Worm (Caenorhabditis elegans) whole organism, young adult: ENCODE results near the gene C04G6.4.

Source experiments
- B0261.1 ChIP-seq: sonication (generic microtip); optimal IDR thresholded peaks from 2 replicates; lab custom pipeline; 2016; ENCODE audit warnings: mild to moderate bottlenecking, missing genetic modification characterization, moderate library complexity, missing compliant biosample characterization
- ama-1 ChIP-seq, 3 experiments: fragments of 150-350 bp in 1 of 3; sonication (generic microtip) in 2 of 3; optimal IDR thresholded peaks; 2 replicates each; lab custom pipeline; 2014 to 2018; ENCODE audit warnings: missing biosample characterization in 2 of 3, missing genetic modification characterization in 2 of 3, missing genetic modification reagents in 2 of 3
- atf-7 ChIP-seq: sonication (generic microtip); optimal IDR thresholded peaks from 2 replicates; lab custom pipeline; 2017; ENCODE audit warnings: mild to moderate bottlenecking, missing genetic modification characterization, missing compliant biosample characterization
- attf-6 ChIP-seq: fragments of 200-800 bp; sonication (Bioruptor generic); IDR thresholded peaks from 2 replicates; pipeline ENCODE4 v1.3.6; 2022; ENCODE audit warnings: missing genetic modification reagents, missing genetic modification characterization, missing compliant biosample characterization
- ekl-4 ChIP-seq: fragments of 200-800 bp; sonication (Bioruptor generic); IDR thresholded peaks from 2 replicates; pipeline ENCODE4 v1.3.6; 2022; ENCODE audit warnings: missing genetic modification reagents, missing genetic modification characterization, missing compliant biosample characterization
- hmg-1.2 ChIP-seq: fragments of 200-800 bp; sonication (Bioruptor generic); IDR thresholded peaks from 2 replicates; pipeline ENCODE4 v1.3.6; 2022; ENCODE audit warnings: missing genetic modification reagents, missing genetic modification characterization, missing compliant biosample characterization
- lin-26 ChIP-seq: fragments of 200-800 bp; sonication (Bioruptor generic); IDR thresholded peaks from 2 replicates; pipeline ENCODE4 v1.3.6; 2022; ENCODE audit warnings: missing genetic modification reagents, missing genetic modification characterization, missing compliant biosample characterization
- nfya-2 ChIP-seq: fragments of 200-800 bp; sonication (Bioruptor generic); IDR thresholded peaks from 2 replicates; pipeline ENCODE4 v1.3.6; 2022; ENCODE audit warnings: missing genetic modification reagents, missing genetic modification characterization, missing compliant biosample characterization
- repo-1 ChIP-seq: sonication (generic microtip); optimal IDR thresholded peaks from 2 replicates; lab custom pipeline; 2017; ENCODE audit warnings: mild to moderate bottlenecking, missing genetic modification characterization, missing compliant biosample characterization
- snpc-4 ChIP-seq, 5 experiments: fragments of 150-350 bp in 1 of 5; sonication (generic microtip) in 4 of 5; optimal IDR thresholded peaks; 2 replicates each; lab custom pipeline; 2014 to 2018; ENCODE audit warnings: missing genetic modification characterization in 5 of 5, missing biosample characterization in 3 of 5, antibody characterized with exemption in 2 of 5, mild to moderate bottlenecking in 2 of 5, missing compliant biosample characterization in 2 of 5, missing genotype in 2 of 5, moderate library complexity in 2 of 5, missing genetic modification reagents in 1 of 5
- unc-62 ChIP-seq: fragments of 150-350 bp; optimal IDR thresholded peaks from 2 replicates; lab custom pipeline; 2014; ENCODE audit warnings: missing biosample characterization, missing genetic modification reagents, missing genetic modification characterization
- ztf-22 ChIP-seq: fragments of 200-800 bp; sonication (Bioruptor generic); optimal IDR thresholded peaks from 2 replicates; lab custom pipeline; 2018; ENCODE audit warnings: mild to moderate bottlenecking, missing genetic modification characterization, moderate library complexity, missing compliant biosample characterization

ce11 chrII:5061794-5062368 is 21.4 kb downstream of the C04G6.4 start, which contains the start of gene smc-5:
- TF ChIP-seq B0261.1 (tag; lab: Kevin White, UChicago) (peak; percentile 15), lin-26 (GFP tag; lab: Robert Waterston, UW) (0 out of 2 replicates have a peak, but pooled peaks have one; percentile 20), repo-1 (tag; lab: Kevin White, UChicago) (no peak), nfya-2 (GFP tag; lab: Robert Waterston, UW) (no peak), unc-62 (GFP tag; lab: Kevin White, UChicago) (no peak), atf-7 (tag; lab: Kevin White, UChicago) (no peak), hmg-1.2 (peak; percentile 42; the same call in 1 of the 2 replicates), ekl-4 (GFP tag; lab: Robert Waterston, UW) (0 out of 2 replicates have a peak, but pooled peaks have one; percentile 25), ztf-22 (GFP tag; lab: Kevin White, UChicago) (no peak), ama-1 (optimal IDR thresholded peaks at IDR 0.05; lab: Kevin White, UChicago) (no peak), ama-1 (GFP tag; optimal IDR thresholded peaks at IDR 0.05; lab: Kevin White, UChicago) (no peak), attf-6 (GFP tag; lab: Robert Waterston, UW) (no peak), snpc-4 (GFP tag; optimal IDR thresholded peaks at IDR 0.05; lab: Kevin White, UChicago) (peak; percentile 18), snpc-4 (tag; optimal IDR thresholded peaks at IDR 0.05; lab: Kevin White, UChicago) (peak in 3 of 4 experiments; percentile 66 to 84 (median 68))
